Worm (Caenorhabditis elegans) whole organism, midembryonic: ENCODE measurements around the gene Y53G8AR.8.
"Not testable (repeated sequence)": the region's sequence is repeated elsewhere in the genome, so short reads cannot be mapped to it uniquely, and the experiment has no call there.

Experiments
- cog-1 ChIP-seq: sonication (generic microtip); optimal IDR thresholded peaks from 2 replicates; lab custom pipeline; 2016; ENCODE audit warnings: missing genetic modification characterization, missing compliant biosample characterization
- med-1 ChIP-seq: sonication (generic microtip); optimal IDR thresholded peaks from 2 replicates; lab custom pipeline; 2017; ENCODE audit warnings: missing genetic modification characterization, mild to moderate bottlenecking, missing compliant biosample characterization, antibody characterized with exemption, missing genetic modification reagents; ENCODE audit not compliant: insufficient read depth
- ztf-29 ChIP-seq: fragments of 200-800 bp; sonication (Bioruptor generic); IDR thresholded peaks from 2 replicates; pipeline ENCODE4 v1.3.6; 2022; ENCODE audit warnings: missing genetic modification reagents, missing genetic modification characterization, missing compliant biosample characterization

DNA sequence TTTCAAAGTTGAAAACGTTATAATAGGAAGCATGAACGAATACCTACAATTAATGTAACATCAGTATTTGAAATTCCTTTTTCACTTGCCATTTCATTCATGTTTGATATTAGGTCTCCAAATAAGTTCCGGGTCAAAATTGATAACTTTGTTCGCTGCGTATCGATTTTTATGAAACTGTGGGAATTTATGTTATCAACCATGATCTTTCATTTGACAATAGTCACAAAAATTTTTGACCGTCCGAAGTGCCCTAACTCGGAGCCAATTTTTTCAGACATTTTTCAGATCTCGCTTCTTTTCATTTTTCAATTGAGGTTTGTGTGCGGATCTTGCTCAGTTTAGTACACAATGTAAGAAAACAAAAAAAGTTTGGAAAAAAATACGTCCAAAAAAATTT lies 34.4 kb downstream of the Y53G8AR.8 start, which contains the start of gene Y53G8AM.6:
- TF ChIP-seq ztf-29; med-1 (GFP tag; lab: Kevin White, UChicago); cog-1 (tag; lab: Kevin White, UChicago): not testable (repeated sequence)
